Worm (Caenorhabditis elegans) whole organism, L3 larva: ENCODE measurements around the gene taco-1.

Experiments
- ceh-82 ChIP-seq: fragments of 150-350 bp; optimal IDR thresholded peaks from 2 replicates; lab custom pipeline; 2014; ENCODE audit warnings: missing biosample characterization, missing genetic modification characterization
- ceh-9 ChIP-seq: sonication (generic microtip); optimal IDR thresholded peaks from 2 replicates; lab custom pipeline; 2018; ENCODE audit warnings: missing biosample characterization, missing genetic modification characterization
- egl-5 ChIP-seq: fragments of 150-350 bp; optimal IDR thresholded peaks from 2 replicates; lab custom pipeline; 2017; ENCODE audit warnings: missing biosample characterization, missing genetic modification reagents, missing genetic modification characterization, inconsistent platforms
- fkh-10 ChIP-seq: sonication (generic microtip); optimal IDR thresholded peaks from 2 replicates; lab custom pipeline; 2017; ENCODE audit warnings: missing biosample characterization, missing genetic modification reagents, missing genetic modification characterization
- fkh-2 ChIP-seq: fragments of 150-350 bp; optimal IDR thresholded peaks from 2 replicates; lab custom pipeline; 2014; ENCODE audit warnings: missing biosample characterization, missing genetic modification reagents, missing genetic modification characterization
- nhr-12 ChIP-seq: fragments of 150-350 bp; optimal IDR thresholded peaks from 2 replicates; lab custom pipeline; 2014; ENCODE audit warnings: missing biosample characterization, missing genetic modification characterization
- nhr-237 ChIP-seq: fragments of 150-350 bp; optimal IDR thresholded peaks from 2 replicates; lab custom pipeline; 2014; ENCODE audit warnings: missing biosample characterization, missing genetic modification characterization
- nhr-25 ChIP-seq: sonication (generic microtip); optimal IDR thresholded peaks from 2 replicates; lab custom pipeline; 2017; ENCODE audit warnings: missing biosample characterization, missing genetic modification characterization
- nhr-77 ChIP-seq: fragments of 150-350 bp; optimal IDR thresholded peaks from 2 replicates; lab custom pipeline; 2014; ENCODE audit warnings: missing biosample characterization, missing genetic modification characterization
- snpc-4 ChIP-seq: fragments of 150-350 bp; optimal IDR thresholded peaks from 2 replicates; lab custom pipeline; 2014; ENCODE audit warnings: missing biosample characterization, missing genetic modification characterization
- unc-39 ChIP-seq: sonication (generic microtip); optimal IDR thresholded peaks from 4 replicates; lab custom pipeline; 2017; ENCODE audit warnings: missing biosample characterization, missing genetic modification characterization
- unc-62 ChIP-seq: fragments of 150-350 bp; sonication (generic microtip); optimal IDR thresholded peaks from 4 replicates; lab custom pipeline; 2014; ENCODE audit warnings: missing biosample characterization, missing genetic modification reagents, missing genetic modification characterization
- zag-1 ChIP-seq: fragments of 150-350 bp; optimal IDR thresholded peaks from 2 replicates; lab custom pipeline; 2014; ENCODE audit warnings: missing biosample characterization, missing genetic modification characterization
- ztf-4 ChIP-seq: fragments of 150-350 bp; optimal IDR thresholded peaks from 2 replicates; lab custom pipeline; 2014; ENCODE audit warnings: missing biosample characterization, missing genetic modification characterization

DNA sequence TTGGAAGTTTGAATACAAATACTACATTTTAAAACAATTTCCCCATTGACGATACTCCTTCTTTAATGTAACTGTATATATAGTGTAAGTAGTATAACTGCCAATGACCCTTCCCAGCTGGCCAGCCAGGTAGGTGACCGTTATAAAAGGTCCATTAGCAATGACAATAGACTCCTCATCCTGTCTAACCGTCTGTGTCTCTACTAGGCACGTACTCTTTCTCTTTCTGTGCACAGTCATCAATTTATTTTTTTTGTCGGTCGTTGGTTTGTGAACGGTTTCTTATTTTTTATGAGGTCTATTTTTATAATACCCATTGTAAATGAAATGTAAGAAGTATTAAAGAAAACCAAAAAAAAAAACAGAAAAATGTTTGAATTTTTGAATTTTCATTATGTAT, 20.6 kb downstream of the taco-1 start:
- TF ChIP-seq nhr-25 (tag; lab: Kevin White, UChicago) = no peak
- no peak for TF ChIP-seq fkh-2 (tag; lab: Kevin White, UChicago)
- TF ChIP-seq unc-62 (GFP tag; lab: Kevin White, UChicago) = no peak
- no peak for TF ChIP-seq ceh-82 (tag; lab: Kevin White, UChicago)
- TF ChIP-seq nhr-12 (tag; lab: Kevin White, UChicago) = no peak
- TF ChIP-seq fkh-10 = no peak
- no peak for TF ChIP-seq zag-1 (tag; lab: Kevin White, UChicago)
- TF ChIP-seq ztf-4 = no peak
- no peak for TF ChIP-seq unc-39 (tag; lab: Kevin White, UChicago)
- TF ChIP-seq nhr-237 (tag; lab: Kevin White, UChicago) = no peak
- TF ChIP-seq ceh-9 (tag; lab: Kevin White, UChicago) = no peak
- no peak for TF ChIP-seq snpc-4 (tag; lab: Kevin White, UChicago)
- no peak for TF ChIP-seq nhr-77 (tag; lab: Kevin White, UChicago)
- no peak for TF ChIP-seq egl-5
